Worm (Caenorhabditis elegans) whole organism, L4 larva: ENCODE measurements around the gene adt-1.

Experiments
- F37D6.2 ChIP-seq: sonication (generic microtip); optimal IDR thresholded peaks from 2 replicates; lab custom pipeline; 2016; ENCODE audit warnings: mild to moderate bottlenecking, missing genetic modification characterization, missing compliant biosample characterization
- F49E8.2 ChIP-seq: sonication (generic microtip); optimal IDR thresholded peaks from 2 replicates; lab custom pipeline; 2016; ENCODE audit warnings: missing compliant biosample characterization, mild to moderate bottlenecking, missing genetic modification characterization, borderline replicate concordance
- T26A8.4 ChIP-seq: fragments of 200-800 bp; sonication (Bioruptor generic); IDR thresholded peaks from 2 replicates; pipeline ENCODE4 v1.3.6; 2022; ENCODE audit warnings: missing genetic modification characterization, missing compliant biosample characterization
- Y105C5A.15 ChIP-seq: fragments of 200-800 bp; sonication (Bioruptor generic); IDR thresholded peaks from 2 replicates; pipeline ENCODE4 v1.3.6; 2022; ENCODE audit warnings: missing genetic modification characterization, missing compliant biosample characterization
- Y48G9A.11 ChIP-seq: fragments of 200-800 bp; sonication (Bioruptor generic); IDR thresholded peaks from 2 replicates; pipeline ENCODE4 v1.3.6; 2022; ENCODE audit warnings: missing genetic modification reagents, missing genetic modification characterization, missing compliant biosample characterization
- Y75B8A.6 ChIP-seq: fragments of 200-800 bp; sonication (Bioruptor generic); IDR thresholded peaks from 2 replicates; pipeline ENCODE4 v1.3.6; 2022; ENCODE audit warnings: missing genetic modification reagents, missing genetic modification characterization, missing compliant biosample characterization
- ZK337.2 ChIP-seq: fragments of 200-800 bp; sonication (Bioruptor generic); IDR thresholded peaks from 2 replicates; pipeline ENCODE4 v1.3.6; 2022; ENCODE audit warnings: missing genetic modification reagents, missing genetic modification characterization, missing compliant biosample characterization
- aha-1 ChIP-seq: fragments of 150-350 bp; peaks from one replicate; lab custom pipeline; 2014; ENCODE audit warnings: missing biosample characterization, missing genetic modification characterization
- aly-2 ChIP-seq: sonication (generic microtip); optimal IDR thresholded peaks from 2 replicates; lab custom pipeline; 2018; ENCODE audit warnings: missing biosample characterization, missing genetic modification characterization
- ama-1 ChIP-seq: fragments of 150-350 bp; optimal IDR thresholded peaks from 2 replicates; lab custom pipeline; 2014; ENCODE audit warnings: inconsistent platforms, mixed read lengths
- ceh-28 ChIP-seq: fragments of 150-350 bp; optimal IDR thresholded peaks from 2 replicates; lab custom pipeline; 2014; ENCODE audit warnings: missing biosample characterization, missing genetic modification reagents, missing genetic modification characterization
- ceh-44 ChIP-seq: fragments of 200-800 bp; sonication (Bioruptor generic); IDR thresholded peaks from 2 replicates; pipeline ENCODE4 v1.3.6; 2022; ENCODE audit warnings: missing genetic modification reagents, missing genetic modification characterization, missing compliant biosample characterization
- ceh-62 ChIP-seq: sonication (generic microtip); optimal IDR thresholded peaks from 2 replicates; lab custom pipeline; 2017; ENCODE audit warnings: missing biosample characterization, missing genetic modification characterization
- ceh-82 ChIP-seq: sonication (generic microtip); optimal IDR thresholded peaks from 2 replicates; lab custom pipeline; 2017; ENCODE audit warnings: missing biosample characterization, missing genetic modification characterization
- ctbp-1 ChIP-seq: fragments of 200-800 bp; sonication (Bioruptor generic); IDR thresholded peaks from 2 replicates; pipeline ENCODE4 v1.3.6; 2022; ENCODE audit warnings: missing genetic modification reagents, missing genetic modification characterization, missing compliant biosample characterization
- daf-19 ChIP-seq: fragments of 200-800 bp; sonication (Bioruptor generic); conservative IDR thresholded peaks from 2 replicates; pipeline ENCODE4 v1.3.6; 2022; ENCODE audit warnings: missing genetic modification characterization, missing compliant biosample characterization
- dmd-6 ChIP-seq: fragments of 200-800 bp; sonication (Bioruptor generic); IDR thresholded peaks from 2 replicates; pipeline ENCODE4 v1.3.6; 2022; ENCODE audit warnings: missing genetic modification reagents, missing genetic modification characterization, missing compliant biosample characterization
- dve-1 ChIP-seq: sonication (generic microtip); optimal IDR thresholded peaks from 2 replicates; lab custom pipeline; 2017; ENCODE audit warnings: antibody characterized with exemption, mild to moderate bottlenecking, missing genetic modification characterization, missing compliant biosample characterization; ENCODE audit not compliant: insufficient read depth
- egl-27 ChIP-seq: sonication (generic microtip); optimal IDR thresholded peaks from 3 replicates; lab custom pipeline; 2017; ENCODE audit warnings: missing biosample characterization, missing genetic modification reagents, missing genetic modification characterization
- fkh-10 ChIP-seq: fragments of 150-350 bp; optimal IDR thresholded peaks from 2 replicates; lab custom pipeline; 2014; ENCODE audit warnings: missing biosample characterization, missing genetic modification reagents, missing genetic modification characterization
- fos-1 ChIP-seq: fragments of 150-350 bp; optimal IDR thresholded peaks from 2 replicates; lab custom pipeline; 2014; ENCODE audit warnings: missing biosample characterization, missing genetic modification characterization
- gei-8 ChIP-seq: fragments of 200-800 bp; sonication (Bioruptor generic); optimal IDR thresholded peaks from 2 replicates; lab custom pipeline; 2018; ENCODE audit warnings: mild to moderate bottlenecking, missing genetic modification characterization, missing compliant biosample characterization
- hif-1 ChIP-seq, 2 experiments: sonication (generic microtip); optimal IDR thresholded peaks; 2 replicates each; lab custom pipeline; 2016 to 2017; ENCODE audit warnings: missing compliant biosample characterization in 2 of 2, missing genetic modification characterization in 2 of 2, missing genetic modification reagents in 2 of 2, missing genotype in 2 of 2, mild to moderate bottlenecking in 1 of 2
- hlh-11 ChIP-seq: fragments of 200-800 bp; sonication (Bioruptor generic); optimal IDR thresholded peaks from 2 replicates; lab custom pipeline; 2018; ENCODE audit warnings: mild to moderate bottlenecking, missing genetic modification characterization, missing compliant biosample characterization
- hlh-30 ChIP-seq: sonication (generic microtip); optimal IDR thresholded peaks from 2 replicates; lab custom pipeline; 2017; ENCODE audit warnings: antibody characterized with exemption, mild to moderate bottlenecking, missing genetic modification characterization, missing compliant biosample characterization; ENCODE audit not compliant: insufficient read depth
- jun-1 ChIP-seq: fragments of 150-350 bp; optimal IDR thresholded peaks from 2 replicates; lab custom pipeline; 2014; ENCODE audit warnings: missing biosample characterization, missing genetic modification reagents, missing genetic modification characterization
- lin-1 ChIP-seq: fragments of 200-800 bp; sonication (Bioruptor generic); IDR thresholded peaks from 2 replicates; pipeline ENCODE4 v1.3.6; 2022; ENCODE audit warnings: missing genetic modification reagents, missing genetic modification characterization, missing compliant biosample characterization
- lin-13 ChIP-seq: fragments of 150-350 bp; optimal IDR thresholded peaks from 2 replicates; lab custom pipeline; 2014; ENCODE audit warnings: missing biosample characterization, missing genetic modification reagents, missing genetic modification characterization
- lin-15B ChIP-seq: fragments of 150-350 bp; sonication (generic microtip); optimal IDR thresholded peaks from 3 replicates; lab custom pipeline; 2014; ENCODE audit warnings: missing biosample characterization, missing genetic modification characterization
- lsy-2 ChIP-seq, 2 experiments: fragments of 150-350 bp in 1 of 2; sonication (generic microtip) in 1 of 2; optimal IDR thresholded peaks; 2 replicates each; lab custom pipeline; 2014 to 2017; ENCODE audit warnings: missing biosample characterization in 2 of 2, missing genetic modification characterization in 2 of 2
- madf-9 ChIP-seq: fragments of 200-800 bp; sonication (Bioruptor generic); conservative IDR thresholded peaks from 2 replicates; pipeline ENCODE4 v1.3.6; 2022; ENCODE audit warnings: missing genetic modification reagents, missing genetic modification characterization, missing compliant biosample characterization
- mdl-1 ChIP-seq, 2 experiments: fragments of 150-350 bp in 1 of 2; sonication (generic microtip) in 1 of 2; optimal IDR thresholded peaks; 2 replicates each; lab custom pipeline; 2014 to 2017; ENCODE audit warnings: missing biosample characterization in 2 of 2, missing genetic modification characterization in 2 of 2
- mdt-29 ChIP-seq: fragments of 200-800 bp; sonication (Bioruptor generic); IDR thresholded peaks from 2 replicates; pipeline ENCODE4 v1.3.6; 2022; ENCODE audit warnings: missing genetic modification reagents, missing genetic modification characterization, missing compliant biosample characterization
- mep-1 ChIP-seq: fragments of 150-350 bp; sonication (generic microtip); optimal IDR thresholded peaks from 3 replicates; lab custom pipeline; 2014; ENCODE audit warnings: missing biosample characterization, missing genetic modification characterization
- mxl-3 ChIP-seq: fragments of 200-800 bp; sonication (Bioruptor generic); optimal IDR thresholded peaks from 2 replicates; lab custom pipeline; 2018; ENCODE audit warnings: mild to moderate bottlenecking, missing genetic modification characterization, missing compliant biosample characterization
- nhr-10 ChIP-seq: fragments of 150-350 bp; optimal IDR thresholded peaks from 2 replicates; lab custom pipeline; 2014; ENCODE audit warnings: missing biosample characterization, missing genetic modification characterization
- nhr-102 ChIP-seq: sonication (generic microtip); optimal IDR thresholded peaks from 2 replicates; lab custom pipeline; 2016; ENCODE audit warnings: mild to moderate bottlenecking, missing genetic modification characterization, moderate library complexity, missing compliant biosample characterization
- nhr-42 ChIP-seq: fragments of 200-800 bp; sonication (Bioruptor generic); IDR thresholded peaks from 2 replicates; pipeline ENCODE4 v1.3.6; 2022; ENCODE audit warnings: missing genetic modification characterization, missing compliant biosample characterization
- nhr-76 ChIP-seq: fragments of 150-350 bp; optimal IDR thresholded peaks from 2 replicates; lab custom pipeline; 2014; ENCODE audit warnings: missing biosample characterization, missing genetic modification characterization
- pha-4 ChIP-seq, 2 experiments: fragments of 150-350 bp in 1 of 2; fragments of 200-800 bp in 1 of 2; sonication (Bioruptor generic) in 1 of 2; IDR thresholded peaks in 1 of 2; optimal IDR thresholded peaks in 1 of 2; 2 replicates each; pipeline versions ENCODE4 v1.3.6 to Lab custom; 2014 to 2022; ENCODE audit warnings: missing genetic modification characterization in 2 of 2, missing genetic modification reagents in 2 of 2, missing biosample characterization in 1 of 2, missing compliant biosample characterization in 1 of 2
- pqm-1 ChIP-seq: sonication (generic microtip); optimal IDR thresholded peaks from 2 replicates; lab custom pipeline; 2017; ENCODE audit warnings: missing biosample characterization, missing genetic modification characterization
- rbr-2 ChIP-seq: sonication (generic microtip); optimal IDR thresholded peaks from 2 replicates; lab custom pipeline; 2016; ENCODE audit warnings: missing genotype, missing genetic modification characterization, missing compliant biosample characterization
- saeg-2 ChIP-seq: fragments of 200-800 bp; sonication (Bioruptor generic); IDR thresholded peaks from 2 replicates; pipeline ENCODE4 v1.3.6; 2022; ENCODE audit warnings: missing genetic modification reagents, missing genetic modification characterization, missing compliant biosample characterization
- sdz-12 ChIP-seq: fragments of 200-800 bp; sonication (Bioruptor generic); optimal IDR thresholded peaks from 2 replicates; lab custom pipeline; 2018; ENCODE audit warnings: mild to moderate bottlenecking, missing genetic modification characterization, missing compliant biosample characterization
- set-16 ChIP-seq: fragments of 200-800 bp; sonication (Bioruptor generic); IDR thresholded peaks from 2 replicates; pipeline ENCODE4 v1.3.6; 2022; ENCODE audit warnings: missing genetic modification reagents, missing genetic modification characterization, missing compliant biosample characterization
- skn-1 ChIP-seq: fragments of 150-350 bp; optimal IDR thresholded peaks from 2 replicates; lab custom pipeline; 2014; ENCODE audit warnings: missing biosample characterization, missing genetic modification characterization
- tag-97 ChIP-seq: fragments of 200-800 bp; sonication (Bioruptor generic); IDR thresholded peaks from 2 replicates; pipeline ENCODE4 v1.3.6; 2022; ENCODE audit warnings: missing genetic modification characterization, missing compliant biosample characterization
- zag-1 ChIP-seq: fragments of 150-350 bp; optimal IDR thresholded peaks from 2 replicates; lab custom pipeline; 2014; ENCODE audit warnings: missing biosample characterization, missing genetic modification characterization
- zfp-2 ChIP-seq: sonication (generic microtip); optimal IDR thresholded peaks from 2 replicates; lab custom pipeline; 2016; ENCODE audit warnings: mild to moderate bottlenecking, missing genetic modification characterization, missing compliant biosample characterization
- zfp-3 ChIP-seq: fragments of 200-800 bp; sonication (Bioruptor generic); conservative IDR thresholded peaks from 2 replicates; pipeline ENCODE4 v1.3.6; 2022; ENCODE audit warnings: missing genetic modification reagents, missing genetic modification characterization, missing compliant biosample characterization
- ztf-11 ChIP-seq: fragments of 150-350 bp; optimal IDR thresholded peaks from 2 replicates; lab custom pipeline; 2014; ENCODE audit warnings: missing biosample characterization, missing genetic modification characterization

adt-1 gene

DNA sequence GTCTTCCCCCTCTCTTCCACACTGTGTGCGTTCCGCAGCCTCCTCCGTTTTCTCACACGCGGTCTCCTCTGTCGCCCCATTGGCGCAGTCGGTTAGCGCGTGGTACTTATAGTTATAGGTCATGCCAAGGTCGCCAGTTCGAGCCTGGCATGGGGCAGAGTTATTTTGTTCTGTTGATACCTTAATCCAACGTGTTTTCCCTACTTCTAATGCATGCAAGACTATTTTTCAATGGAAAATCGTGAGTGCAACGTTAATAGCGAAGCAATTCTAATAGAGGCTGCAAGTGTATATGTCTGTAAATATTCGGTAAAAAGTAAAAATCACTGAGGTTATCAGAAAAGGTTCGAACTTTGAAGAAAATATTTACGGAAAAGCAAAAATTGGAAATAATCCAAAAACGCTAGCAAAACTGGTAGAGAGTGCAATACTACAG is 17.5 kb upstream of the adt-1 start (continued):
- TF ChIP-seq daf-19 (GFP tag; lab: Robert Waterston, UW) (peak; percentile 61), Y75B8A.6 (GFP tag; lab: Robert Waterston, UW) (no peak), zfp-3 (GFP tag; lab: Robert Waterston, UW) (peak; percentile 68; the same call in 1 of the 2 replicates), ceh-62 (tag; lab: Kevin White, UChicago) (no peak), ZK337.2 (GFP tag; lab: Robert Waterston, UW) (peak; percentile 38; the same call in 1 of the 2 replicates), lin-13 (peak; percentile 77), hif-1 (tag; optimal IDR thresholded peaks at IDR 0.05; lab: Kevin White, UChicago) (peak in 1 of 2 experiments; percentile 72), nhr-102 (tag; lab: Kevin White, UChicago) (peak; percentile 82), rbr-2 (tag; lab: Kevin White, UChicago) (peak; percentile 84), lsy-2 (tag; optimal IDR thresholded peaks at IDR 0.05; lab: Kevin White, UChicago) (peak in 1 of 2 experiments; percentile 63), aly-2 (tag; lab: Kevin White, UChicago) (no peak), dmd-6 (peak; percentile 57), saeg-2 (no peak), jun-1 (tag; lab: Kevin White, UChicago) (no peak), zfp-2 (tag; lab: Kevin White, UChicago) (peak; percentile 44), mdt-29 (GFP tag; lab: Robert Waterston, UW) (no peak), fos-1 (tag; lab: Kevin White, UChicago) (no peak), nhr-10 (tag; lab: Kevin White, UChicago) (no peak), zag-1 (no peak), Y48G9A.11 (peak; percentile 53; the same call in 1 of the 2 replicates), dve-1 (tag; lab: Kevin White, UChicago) (peak; percentile 63), sdz-12 (GFP tag; lab: Kevin White, UChicago) (peak; percentile 0), ceh-28 (tag; lab: Kevin White, UChicago) (no peak), F37D6.2 (tag; lab: Kevin White, UChicago) (peak; percentile 54), egl-27 (no peak), ama-1 (no peak), ctbp-1 (GFP tag; lab: Robert Waterston, UW) (peak; percentile 83), pqm-1 (tag; lab: Kevin White, UChicago) (no peak), nhr-42 (peak; percentile 72), mdl-1 (tag; optimal IDR thresholded peaks at IDR 0.05; lab: Kevin White, UChicago) (peak; percentile 44 to 66), lin-1 (GFP tag; lab: Robert Waterston, UW) (no peak; the same call in 1 of the 2 replicates), fkh-10 (GFP tag; lab: Kevin White, UChicago) (no peak), hlh-30 (tag; lab: Kevin White, UChicago) (peak; percentile 95), ceh-82 (tag; lab: Kevin White, UChicago) (no peak), Y105C5A.15 (GFP tag; lab: Robert Waterston, UW) (peak; percentile 77; the same call in 1 of the 2 replicates), nhr-76 (tag; lab: Kevin White, UChicago) (no peak), lin-15B (no peak), madf-9 (peak; percentile 80), tag-97 (GFP tag; lab: Robert Waterston, UW) (no peak)

DNA sequence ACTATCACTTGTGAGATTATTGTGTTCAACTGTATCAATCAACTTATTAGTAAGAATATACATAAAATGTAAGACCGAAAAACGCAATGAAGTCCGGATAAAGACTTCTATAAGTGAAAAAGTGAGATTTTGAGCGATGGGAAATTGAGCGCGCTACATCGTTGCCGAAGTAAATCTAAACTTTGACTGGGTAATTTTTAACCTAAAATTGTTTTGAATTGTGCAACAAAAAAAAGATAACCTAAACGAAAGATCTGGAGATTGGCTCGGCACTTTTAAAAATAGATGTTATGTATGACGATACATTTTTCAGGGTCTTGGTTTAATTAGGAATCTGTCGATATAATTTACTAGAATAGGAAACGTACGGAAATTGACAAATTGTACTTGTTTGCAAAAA is 15.5 kb upstream of the adt-1 start:
- no peak for TF ChIP-seq hlh-11 (tag; lab: Kevin White, UChicago)
- TF ChIP-seq ztf-11 (tag; lab: Kevin White, UChicago) = no peak
- TF ChIP-seq aha-1 (tag; lab: Kevin White, UChicago) = peak; percentile 95
- TF ChIP-seq mxl-3 (GFP tag; lab: Kevin White, UChicago) = no peak
- no peak for TF ChIP-seq skn-1 (tag; lab: Kevin White, UChicago)
- TF ChIP-seq egl-27 = no peak
- TF ChIP-seq nhr-76 (tag; lab: Kevin White, UChicago) = no peak
- no peak for TF ChIP-seq tag-97 (GFP tag; lab: Robert Waterston, UW)
- no peak for TF ChIP-seq ceh-62 (tag; lab: Kevin White, UChicago)
- no peak for TF ChIP-seq fos-1 (tag; lab: Kevin White, UChicago)
- TF ChIP-seq T26A8.4 (GFP tag; lab: Robert Waterston, UW) = no peak
- peak; percentile 21; the same call in 1 of the 2 replicates for TF ChIP-seq ctbp-1 (GFP tag; lab: Robert Waterston, UW)
- no peak for TF ChIP-seq ceh-82 (tag; lab: Kevin White, UChicago)
- TF ChIP-seq pha-4 (GFP tag; IDR thresholded peaks at IDR 0.05; lab: Robert Waterston, UW) = no peak
- no peak for TF ChIP-seq pha-4 (tag; optimal IDR thresholded peaks at IDR 0.05; lab: Kevin White, UChicago)
- TF ChIP-seq mep-1 = no peak
- TF ChIP-seq F49E8.2 (tag; lab: Kevin White, UChicago) = no peak
- TF ChIP-seq ceh-44 = no peak
- TF ChIP-seq gei-8 (GFP tag; lab: Kevin White, UChicago) = no peak
- no peak for TF ChIP-seq set-16 (GFP tag; lab: Robert Waterston, UW)
